Worm (Caenorhabditis elegans): ENCODE results near the gene sir-2.2.

Gene sir-2.2

ce11 chrX:13306869-13307446 lies 20.9 kb upstream of the sir-2.2 start (continued):
- TF ChIP-seq unc-3 (GFP tag; conservative IDR thresholded peaks at IDR 0.05) (peak; percentile 91), unc-3 (tag; optimal IDR thresholded peaks at IDR 0.05) (peak; percentile 92), hlh-6 (tag; optimal IDR thresholded peaks at IDR 0.05) (peak; percentile 89), pha-4 (tag; optimal IDR thresholded peaks at IDR 0.05) (no peak), pax-1 (tag; optimal IDR thresholded peaks at IDR 0.05) (no peak), hlh-15 (tag; optimal IDR thresholded peaks at IDR 0.05) (peak; percentile 87), che-1 (tag; optimal IDR thresholded peaks at IDR 0.05) (peak; percentile 91), ceh-14 (tag; optimal IDR thresholded peaks at IDR 0.05) (peak; percentile 78), unc-55 (GFP tag; optimal IDR thresholded peaks at IDR 0.05) (peak; percentile 62), pqm-1 (tag; optimal IDR thresholded peaks at IDR 0.05) (peak; percentile 53), sdc-2 (tag; optimal IDR thresholded peaks at IDR 0.05) (peak; percentile 91), gmeb-2 (tag; optimal IDR thresholded peaks at IDR 0.05) (peak; percentile 94), syd-9 (tag; optimal IDR thresholded peaks at IDR 0.05) (peak; percentile 89), ama-1 (optimal IDR thresholded peaks at IDR 0.05) (no peak), ceh-34 (tag; optimal IDR thresholded peaks at IDR 0.05) (peak; percentile 91), T23F11.4 (GFP tag; optimal IDR thresholded peaks at IDR 0.05) (peak; percentile 88), ceh-22 (tag; optimal IDR thresholded peaks at IDR 0.05) (no peak), odd-2 (tag; optimal IDR thresholded peaks at IDR 0.05) (peak; percentile 69), ceh-2 (tag; optimal IDR thresholded peaks at IDR 0.05) (peak; percentile 83), hlh-30 (tag; optimal IDR thresholded peaks at IDR 0.05; ENCODE audit: insufficient read depth) (peak; percentile 71), unc-86 (tag; optimal IDR thresholded peaks at IDR 0.05) (peak; percentile 91), ceh-19 (GFP tag; optimal IDR thresholded peaks at IDR 0.05) (peak; percentile 90), lim-6 (tag; optimal IDR thresholded peaks at IDR 0.05) (peak; percentile 64), ttx-3 (tag; optimal IDR thresholded peaks at IDR 0.05) (peak; percentile 91), nhr-232 (tag; optimal IDR thresholded peaks at IDR 0.05) (peak; percentile 82)

ce11 chrX:13307852-13308251 lies 20.0 kb upstream of the sir-2.2 start:
- TF ChIP-seq hlh-15 (tag; optimal IDR thresholded peaks at IDR 0.05) (no peak), ceh-18 (tag; optimal IDR thresholded peaks at IDR 0.05) (no peak), mec-3 (tag; optimal IDR thresholded peaks at IDR 0.05; ENCODE audit: borderline replicate concordance) (no peak), ceh-30 (tag; optimal IDR thresholded peaks at IDR 0.05) (no peak), ref-2 (tag; optimal IDR thresholded peaks at IDR 0.05) (no peak), ahr-1 (tag; optimal IDR thresholded peaks at IDR 0.05) (no peak), che-1 (tag; optimal IDR thresholded peaks at IDR 0.05) (no peak), ceh-19 (GFP tag; optimal IDR thresholded peaks at IDR 0.05) (no peak), pros-1 (tag; optimal IDR thresholded peaks at IDR 0.05) (no peak), ceh-24 (tag; optimal IDR thresholded peaks at IDR 0.05) (no peak), gmeb-2 (tag; optimal IDR thresholded peaks at IDR 0.05) (no peak), nhr-11 (tag; optimal IDR thresholded peaks at IDR 0.05) (no peak), K02D7.2 (tag; optimal IDR thresholded peaks at IDR 0.05) (no peak), madf-2 (tag; optimal IDR thresholded peaks at IDR 0.05) (no peak), F13H6.1 (tag; optimal IDR thresholded peaks at IDR 0.05) (no peak), fkh-10 (GFP tag; optimal IDR thresholded peaks at IDR 0.05) (no peak), dve-1 (tag; optimal IDR thresholded peaks at IDR 0.05) (no peak), unc-55 (GFP tag; optimal IDR thresholded peaks at IDR 0.05) (no peak), K09A11.1 (tag; optimal IDR thresholded peaks at IDR 0.05; ENCODE audit: insufficient read depth) (no peak)

- no peak for TF ChIP-seq gmeb-2 (tag; optimal IDR thresholded peaks at IDR 0.05)
- no peak for TF ChIP-seq C38D4.7 (GFP tag; optimal IDR thresholded peaks at IDR 0.05)
- no peak for TF ChIP-seq fax-1 (tag; optimal IDR thresholded peaks at IDR 0.05)
- TF ChIP-seq odd-2 (tag; optimal IDR thresholded peaks at IDR 0.05), result no peak
Measured at ce11 chrX:13308745-13309144, 19.1 kb upstream of the sir-2.2 start, which contains the start of gene srxa-8. srxa-8 (minus strand) TSS chrX:13308845.
